Worm (Caenorhabditis elegans) whole organism, L2 larva: Measurements from ENCODE around the gene srz-70.

Source experiments
- C34F6.9 ChIP-seq: fragments of 150-350 bp; optimal IDR thresholded peaks from 2 replicates; lab custom pipeline; 2014; ENCODE audit warnings: missing biosample characterization, missing genetic modification characterization
- F13H6.1 ChIP-seq: sonication (generic microtip); optimal IDR thresholded peaks from 2 replicates; lab custom pipeline; 2016; ENCODE audit warnings: missing genetic modification characterization, missing compliant biosample characterization
- R02D3.7 ChIP-seq: fragments of 150-350 bp; optimal IDR thresholded peaks from 2 replicates; lab custom pipeline; 2014; ENCODE audit warnings: missing biosample characterization, missing genetic modification characterization
- Y55F3AM.14 ChIP-seq: fragments of 200-800 bp; sonication (Bioruptor generic); optimal IDR thresholded peaks from 2 replicates; lab custom pipeline; 2018; ENCODE audit warnings: mild to moderate bottlenecking, missing genetic modification characterization, missing compliant biosample characterization
- alr-1 ChIP-seq: fragments of 150-350 bp; optimal IDR thresholded peaks from 2 replicates; lab custom pipeline; 2014; ENCODE audit warnings: missing biosample characterization, missing genetic modification characterization
- aly-2 ChIP-seq: fragments of 150-350 bp; optimal IDR thresholded peaks from 2 replicates; lab custom pipeline; 2014; ENCODE audit warnings: missing biosample characterization, missing genetic modification characterization
- ama-1 ChIP-seq: fragments of 150-350 bp; optimal IDR thresholded peaks from 2 replicates; lab custom pipeline; 2018; ENCODE audit warnings: inconsistent platforms
- blmp-1 ChIP-seq: sonication (generic microtip); optimal IDR thresholded peaks from 2 replicates; lab custom pipeline; 2017; ENCODE audit warnings: missing genetic modification characterization, mild to moderate bottlenecking, missing compliant biosample characterization, antibody characterized with exemption, moderate library complexity; ENCODE audit not compliant: insufficient read depth
- crh-2 ChIP-seq: sonication (generic microtip); optimal IDR thresholded peaks from 2 replicates; lab custom pipeline; 2017; ENCODE audit warnings: missing biosample characterization, missing genetic modification characterization
- dmd-4 ChIP-seq: sonication (generic microtip); optimal IDR thresholded peaks from 2 replicates; lab custom pipeline; 2017; ENCODE audit warnings: missing biosample characterization, missing genetic modification characterization
- egl-27 ChIP-seq: sonication (generic microtip); optimal IDR thresholded peaks from 3 replicates; lab custom pipeline; 2017; ENCODE audit warnings: missing biosample characterization, missing genetic modification reagents, missing genetic modification characterization
- elt-1 ChIP-seq: fragments of 150-350 bp; optimal IDR thresholded peaks from 2 replicates; lab custom pipeline; 2014; ENCODE audit warnings: missing biosample characterization, missing genetic modification characterization
- gmeb-1 ChIP-seq: fragments of 150-350 bp; optimal IDR thresholded peaks from 2 replicates; lab custom pipeline; 2014; ENCODE audit warnings: missing biosample characterization, missing genetic modification characterization
- lin-11 ChIP-seq: fragments of 150-350 bp; sonication (generic microtip); optimal IDR thresholded peaks from 2 replicates; lab custom pipeline; 2014; ENCODE audit warnings: missing biosample characterization, missing genetic modification characterization, inconsistent platforms, mixed read lengths
- lin-13 ChIP-seq: fragments of 150-350 bp; optimal IDR thresholded peaks from 2 replicates; lab custom pipeline; 2014; ENCODE audit warnings: missing biosample characterization, missing genetic modification reagents, missing genetic modification characterization
- lin-39 ChIP-seq: fragments of 150-350 bp; optimal IDR thresholded peaks from 2 replicates; lab custom pipeline; 2014; ENCODE audit warnings: missing biosample characterization, missing genetic modification reagents, missing genetic modification characterization
- lsy-2 ChIP-seq, 2 experiments: fragments of 150-350 bp in 1 of 2; sonication (generic microtip) in 1 of 2; optimal IDR thresholded peaks; 2 replicates each; lab custom pipeline; 2014 to 2017; ENCODE audit warnings: missing biosample characterization in 2 of 2, missing genetic modification characterization in 2 of 2
- mdl-1 ChIP-seq, 2 experiments: fragments of 150-350 bp in 1 of 2; sonication (generic microtip) in 1 of 2; optimal IDR thresholded peaks; 2 replicates each; lab custom pipeline; 2017; ENCODE audit warnings: missing biosample characterization in 2 of 2, missing genetic modification characterization in 2 of 2
- nhr-129 ChIP-seq: fragments of 150-350 bp; optimal IDR thresholded peaks from 2 replicates; lab custom pipeline; 2014; ENCODE audit warnings: missing biosample characterization, missing genetic modification characterization
- nhr-21 ChIP-seq: fragments of 150-350 bp; optimal IDR thresholded peaks from 2 replicates; lab custom pipeline; 2014; ENCODE audit warnings: missing biosample characterization, missing genetic modification characterization
- nhr-23 ChIP-seq: fragments of 150-350 bp; optimal IDR thresholded peaks from 2 replicates; lab custom pipeline; 2014; ENCODE audit warnings: missing biosample characterization, missing genetic modification reagents, missing genetic modification characterization
- nhr-237 ChIP-seq: fragments of 150-350 bp; optimal IDR thresholded peaks from 2 replicates; lab custom pipeline; 2014; ENCODE audit warnings: missing biosample characterization, missing genetic modification characterization
- nhr-77 ChIP-seq: fragments of 150-350 bp; optimal IDR thresholded peaks from 2 replicates; lab custom pipeline; 2014; ENCODE audit warnings: missing biosample characterization, missing genetic modification characterization
- sem-4 ChIP-seq: fragments of 150-350 bp; optimal IDR thresholded peaks from 2 replicates; lab custom pipeline; 2014; ENCODE audit warnings: missing biosample characterization, missing genetic modification reagents, missing genetic modification characterization
- sma-3 ChIP-seq: sonication (generic microtip); optimal IDR thresholded peaks from 2 replicates; lab custom pipeline; 2016; ENCODE audit warnings: missing genetic modification reagents, missing genetic modification characterization, missing compliant biosample characterization
- sma-9 ChIP-seq, 2 experiments: fragments of 150-350 bp in 1 of 2; sonication (generic microtip) in 1 of 2; optimal IDR thresholded peaks; 2 replicates each; lab custom pipeline; 2014 to 2016; ENCODE audit warnings: missing genetic modification characterization in 2 of 2, mild to moderate bottlenecking in 1 of 2, missing biosample characterization in 1 of 2, missing compliant biosample characterization in 1 of 2, missing genetic modification reagents in 1 of 2, moderate library complexity in 1 of 2
- snpc-4 ChIP-seq: fragments of 150-350 bp; optimal IDR thresholded peaks from 2 replicates; lab custom pipeline; 2014; ENCODE audit warnings: missing biosample characterization, missing genetic modification characterization
- unc-55 ChIP-seq: fragments of 150-350 bp; sonication (generic microtip); optimal IDR thresholded peaks from 3 replicates; lab custom pipeline; 2014; ENCODE audit warnings: missing biosample characterization, missing genetic modification reagents, missing genetic modification characterization
- zag-1 ChIP-seq: fragments of 150-350 bp; optimal IDR thresholded peaks from 2 replicates; lab custom pipeline; 2014; ENCODE audit warnings: missing biosample characterization, missing genetic modification characterization
- ztf-11 ChIP-seq: sonication (generic microtip); optimal IDR thresholded peaks from 2 replicates; lab custom pipeline; 2017; ENCODE audit warnings: missing biosample characterization, missing genetic modification characterization
- ztf-4 ChIP-seq: fragments of 150-350 bp; optimal IDR thresholded peaks from 2 replicates; lab custom pipeline; 2014; ENCODE audit warnings: missing biosample characterization, missing genetic modification characterization

Gene srz-70

DNA sequence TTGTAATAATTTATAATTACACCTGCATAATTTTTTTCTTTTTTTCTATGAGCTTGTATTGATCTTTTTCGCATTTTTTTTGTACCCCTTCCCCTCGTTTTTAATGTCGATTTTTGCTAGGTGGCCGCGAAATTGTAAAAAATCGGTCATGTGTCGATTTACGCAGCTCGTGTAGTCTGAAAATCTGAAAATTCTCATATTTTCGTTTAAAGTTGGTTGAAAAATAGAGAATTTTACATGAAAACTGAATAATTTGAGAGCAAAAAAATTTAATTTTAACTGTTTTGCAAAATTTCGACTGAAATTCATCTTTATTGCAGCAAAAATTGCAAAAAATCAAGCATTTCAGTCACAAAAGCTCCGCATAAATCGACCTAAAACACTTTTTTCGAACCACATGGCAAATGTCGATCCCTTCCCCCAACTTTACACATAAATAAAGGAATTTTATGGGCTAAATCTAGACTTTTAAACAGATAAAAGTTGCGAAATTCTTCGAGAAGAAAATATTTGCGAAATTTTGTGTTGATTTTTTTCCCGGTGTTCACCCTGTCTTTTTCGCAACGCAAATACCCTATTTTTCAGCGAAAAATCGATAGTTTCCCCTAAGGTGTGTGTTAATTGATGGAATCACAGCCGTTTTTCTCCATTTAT is 47.5 kb upstream of the srz-70 start:
- TF ChIP-seq lsy-2 (tag; optimal IDR thresholded peaks at IDR 0.05; lab: Kevin White, UChicago) (peak in 1 of 2 experiments; percentile 8), unc-55 (GFP tag; lab: Kevin White, UChicago) (peak; percentile 6), dmd-4 (tag; lab: Kevin White, UChicago) (no peak), aly-2 (no peak)

- peak; percentile 37 for TF ChIP-seq sma-3 (GFP tag; lab: Kevin White, UChicago)
- TF ChIP-seq nhr-129, result peak; percentile 77
- TF ChIP-seq lsy-2 (tag; optimal IDR thresholded peaks at IDR 0.05; lab: Kevin White, UChicago), result peak in 1 of 2 experiments; percentile 51
- no peak for TF ChIP-seq nhr-237 (tag; lab: Kevin White, UChicago)
- peak; percentile 36 for TF ChIP-seq unc-55 (GFP tag; lab: Kevin White, UChicago)
- no peak for TF ChIP-seq ztf-4 (tag; lab: Kevin White, UChicago)
- TF ChIP-seq blmp-1, result no peak
- peak; percentile 55 for TF ChIP-seq Y55F3AM.14 (GFP tag; lab: Kevin White, UChicago)
- TF ChIP-seq F13H6.1, result peak; percentile 39
- TF ChIP-seq C34F6.9 (tag; lab: Kevin White, UChicago), result peak; percentile 51
- TF ChIP-seq sma-9 (GFP tag; optimal IDR thresholded peaks at IDR 0.05; lab: Kevin White, UChicago), result peak; percentile 43
- no peak for TF ChIP-seq sma-9 (tag; optimal IDR thresholded peaks at IDR 0.05; lab: Kevin White, UChicago)
- TF ChIP-seq lin-11 (tag; lab: Kevin White, UChicago), result peak; percentile 44
- TF ChIP-seq crh-2 (tag; lab: Kevin White, UChicago), result peak; percentile 48
- TF ChIP-seq lin-39 (tag; lab: Kevin White, UChicago), result no peak
- TF ChIP-seq lin-13 (GFP tag; lab: Kevin White, UChicago), result peak; percentile 27
- peak; percentile 17 for TF ChIP-seq nhr-21 (tag; lab: Kevin White, UChicago)
- TF ChIP-seq gmeb-1 (tag; lab: Kevin White, UChicago), result peak; percentile 33
- TF ChIP-seq, all 48 proteins: peak for 13
Observed at ce11 chrIV:3524584-3525020, 45.8 kb upstream of the srz-70 start.

ce11 chrIV:3523419-3523818 is 44.6 kb upstream of the srz-70 start:
- no peak for TF ChIP-seq nhr-129
- TF ChIP-seq nhr-23, result no peak
- no peak for TF ChIP-seq R02D3.7 (tag; lab: Kevin White, UChicago)
- TF ChIP-seq nhr-77, result no peak
- TF ChIP-seq, all 48 proteins: peak for 0

DNA sequence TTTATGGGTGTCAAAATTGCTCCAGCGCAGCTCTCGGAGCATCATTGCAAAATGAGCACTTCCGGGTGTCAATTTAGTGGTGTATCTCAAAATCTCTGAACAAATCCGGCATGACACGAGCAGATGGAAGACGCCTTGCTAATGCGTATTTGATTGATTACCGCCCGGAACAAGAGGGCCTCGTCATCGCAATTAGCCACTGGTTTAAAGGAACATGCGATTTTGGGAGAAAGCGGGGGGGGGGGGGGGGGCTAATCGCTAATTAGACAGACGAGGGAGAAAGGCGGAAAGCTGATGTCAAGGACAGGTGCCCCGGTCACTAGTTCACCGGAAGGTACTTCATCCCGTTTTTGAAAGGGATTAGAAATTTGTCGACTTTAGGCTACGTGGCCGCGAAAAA is 42.9 kb upstream of the srz-70 start:
- no peak for TF ChIP-seq snpc-4
- no peak for TF ChIP-seq unc-55 (GFP tag; lab: Kevin White, UChicago)
- no peak for TF ChIP-seq ama-1 (lab: Kevin White, UChicago)
- TF ChIP-seq sma-9 (GFP tag; optimal IDR thresholded peaks at IDR 0.05; lab: Kevin White, UChicago), result no peak
- TF ChIP-seq sma-9 (tag; optimal IDR thresholded peaks at IDR 0.05; lab: Kevin White, UChicago), result no peak
- no peak for TF ChIP-seq elt-1 (tag; lab: Kevin White, UChicago)
- TF ChIP-seq egl-27 (tag; lab: Kevin White, UChicago), result no peak
- no peak for TF ChIP-seq lin-11 (tag; lab: Kevin White, UChicago)
- TF ChIP-seq zag-1 (tag; lab: Kevin White, UChicago), result no peak

DNA sequence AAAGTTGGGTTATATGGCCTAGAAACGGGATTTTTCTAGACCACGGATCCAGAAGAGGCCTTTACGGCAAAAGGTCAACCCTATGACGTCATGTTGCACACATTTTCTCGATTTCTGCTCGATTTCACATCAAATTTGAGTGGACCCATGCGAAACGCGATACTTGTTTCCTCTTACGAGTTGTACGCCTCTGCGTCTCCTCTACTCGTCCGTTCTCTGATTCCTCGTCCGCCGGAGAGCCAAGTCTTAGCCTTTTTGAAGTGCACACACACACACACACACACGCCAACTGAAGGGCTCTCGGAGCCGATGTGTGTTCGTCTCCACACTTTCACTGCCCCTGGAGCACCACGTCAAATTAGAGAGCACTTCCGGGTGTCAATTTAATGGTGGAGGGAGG is 42.1 kb upstream of the srz-70 start:
- TF ChIP-seq sem-4 (tag; lab: Kevin White, UChicago) (peak; percentile 12), lin-39 (tag; lab: Kevin White, UChicago) (no peak), alr-1 (tag; lab: Kevin White, UChicago) (no peak), zag-1 (tag; lab: Kevin White, UChicago) (peak; percentile 39), unc-55 (GFP tag; lab: Kevin White, UChicago) (peak; percentile 31), mdl-1 (tag; optimal IDR thresholded peaks at IDR 0.05; lab: Kevin White, UChicago) (peak in 1 of 2 experiments; percentile 18), C34F6.9 (tag; lab: Kevin White, UChicago) (peak; percentile 10), ztf-11 (tag; lab: Kevin White, UChicago) (no peak), nhr-129 (peak; percentile 28), sma-9 (GFP tag; optimal IDR thresholded peaks at IDR 0.05; lab: Kevin White, UChicago) (peak; percentile 31), sma-9 (tag; optimal IDR thresholded peaks at IDR 0.05; lab: Kevin White, UChicago) (no peak), lsy-2 (tag; optimal IDR thresholded peaks at IDR 0.05; lab: Kevin White, UChicago) (peak in 1 of 2 experiments; percentile 10), F13H6.1 (peak; percentile 56), crh-2 (tag; lab: Kevin White, UChicago) (peak; percentile 10)
